Fruit fly (Drosophila melanogaster): Measurements from ENCODE around the gene CG7560.

The CG7560 gene

dm6 chr3L:11388964-11389625 lies 35.9 kb upstream of the CG7560 start (continued):
- TF ChIP-seq CG15479 (GFP tag; optimal IDR thresholded peaks at IDR 0.05) (no peak), HLH4C (GFP tag; IDR thresholded peaks at IDR 0.05; ENCODE audit: partially characterized antibody) (no peak), CG6854 (GFP tag; optimal IDR thresholded peaks at IDR 0.05) (no peak), gt (GFP tag; IDR thresholded peaks at IDR 0.05) (no peak), Spps (tag; optimal IDR thresholded peaks at IDR 0.05) (no peak), odd (GFP tag; optimal IDR thresholded peaks at IDR 0.05) (no peak), CG9817 (tag; optimal IDR thresholded peaks at IDR 0.05) (no peak), CG7271 (tag; optimal IDR thresholded peaks at IDR 0.05) (no peak), CG7556 (GFP tag; optimal IDR thresholded peaks at IDR 0.05) (peak; percentile 67), CG12744 (GFP tag; optimal IDR thresholded peaks at IDR 0.05) (no peak), prd (optimal IDR thresholded peaks at IDR 0.05) (no peak), prd (GFP tag; IDR thresholded peaks at IDR 0.05) (peak; percentile 63), her (GFP tag; optimal IDR thresholded peaks at IDR 0.05) (no peak), mld (GFP tag; IDR thresholded peaks at IDR 0.05; ENCODE audit: partially characterized antibody) (no peak), schlank (tag; optimal IDR thresholded peaks at IDR 0.05) (no peak), CG12155 (GFP tag; optimal IDR thresholded peaks at IDR 0.05) (no peak), CG15269 (tag; optimal IDR thresholded peaks at IDR 0.05) (peak; percentile 58), CG10654 (GFP tag; optimal IDR thresholded peaks at IDR 0.05) (no peak), Med (GFP tag) (peak; percentile 67), gsb-n (tag; optimal IDR thresholded peaks at IDR 0.05) (peak; percentile 58), Poxn (GFP tag; IDR thresholded peaks at IDR 0.05) (no peak), da (GFP tag; optimal IDR thresholded peaks at IDR 0.05) (no peak), bigmax (GFP tag; optimal IDR thresholded peaks at IDR 0.05) (no peak), Optix (GFP tag; IDR thresholded peaks at IDR 0.05) (no peak), lola (GFP tag; optimal IDR thresholded peaks at IDR 0.05) (peak in 1 of 3 experiments; percentile 39), kni (GFP tag; optimal IDR thresholded peaks at IDR 0.05) (no peak), stc (GFP tag; IDR thresholded peaks at IDR 0.05) (no peak; the same call in 1 of the 2 replicates), repo (GFP tag; optimal IDR thresholded peaks at IDR 0.05) (no peak), CG32772 (GFP tag; IDR thresholded peaks at IDR 0.05) (peak; percentile 41; the same call in 1 of the 2 replicates), Lhr (GFP tag; optimal IDR thresholded peaks at IDR 0.05) (no peak), Myb (GFP tag; optimal IDR thresholded peaks at IDR 0.05) (no peak), CG10543 (GFP tag; optimal IDR thresholded peaks at IDR 0.05) (no peak), CG33213 (GFP tag; optimal IDR thresholded peaks at IDR 0.05) (no peak), emc (GFP tag; optimal IDR thresholded peaks at IDR 0.05) (no peak), Fer1 (GFP tag; optimal IDR thresholded peaks at IDR 0.05) (peak; percentile 52), H2.0 (GFP tag; IDR thresholded peaks at IDR 0.05) (peak; percentile 34; the same call in 1 of the 2 replicates), Tbp (GFP tag; optimal IDR thresholded peaks at IDR 0.05) (no peak), CG4730 (GFP tag; IDR thresholded peaks at IDR 0.05) (no peak; the same call in 1 of the 2 replicates), CG3065 (GFP tag; optimal IDR thresholded peaks at IDR 0.05) (no peak), Kr (GFP tag; optimal IDR thresholded peaks at IDR 0.05) (no peak), ham (GFP tag; IDR thresholded peaks at IDR 0.05) (no peak), luna (GFP tag; optimal IDR thresholded peaks at IDR 0.05) (no peak), zfh2 (GFP tag; optimal IDR thresholded peaks at IDR 0.05) (no peak), CG16813 (GFP tag; IDR thresholded peaks at IDR 0.05; ENCODE audit: partially characterized antibody) (no peak), seq (GFP tag; IDR thresholded peaks at IDR 0.05) (0 out of 2 replicates have a peak, but pooled peaks have one; percentile 41), Rx (GFP tag; IDR thresholded peaks at IDR 0.05) (no peak), Asciz (GFP tag; optimal IDR thresholded peaks at IDR 0.05) (peak; percentile 6), CG3847 (GFP tag; IDR thresholded peaks at IDR 0.05) (peak; percentile 31; the same call in 1 of the 2 replicates), Meics (GFP tag; optimal IDR thresholded peaks at IDR 0.05) (no peak), chm (GFP tag; IDR thresholded peaks at IDR 0.05) (no peak), HLH3B (GFP tag; IDR thresholded peaks at IDR 0.05) (no peak)
